Fruit fly (Drosophila melanogaster) whole organism, pupa: ENCODE results near the gene Twdlalpha.

Experiments
- CG10348 ChIP-seq: fragments of 200-800 bp; sonication (Bioruptor generic); IDR thresholded peaks from 2 replicates; pipeline ENCODE4 v1.3.6; 2022; ENCODE audit warnings: missing biosample characterization, missing genetic modification characterization
- CG12605 ChIP-seq: fragments of 200-800 bp; sonication (Bioruptor generic); IDR thresholded peaks from 2 replicates; pipeline ENCODE4 v1.3.6; 2022; ENCODE audit warnings: missing biosample characterization, missing genetic modification characterization
- CG13204 ChIP-seq: fragments of 200-800 bp; sonication (Bioruptor generic); optimal IDR thresholded peaks from 2 replicates; lab custom pipeline; 2018; ENCODE audit warnings: missing biosample characterization, mild to moderate bottlenecking, missing genetic modification characterization, moderate library complexity
- CG14655 ChIP-seq: fragments of 200-800 bp; sonication (Bioruptor generic); optimal IDR thresholded peaks from 3 replicates; lab custom pipeline; 2017; ENCODE audit warnings: mild to moderate bottlenecking, missing biosample characterization, missing genetic modification reagents, missing genetic modification characterization
- CG15710 ChIP-seq: fragments of 200-800 bp; sonication (Bioruptor generic); optimal IDR thresholded peaks from 2 replicates; lab custom pipeline; 2018; ENCODE audit warnings: missing biosample characterization, mild to moderate bottlenecking, missing genetic modification characterization, moderate library complexity
- CG17806 ChIP-seq: fragments of 200-800 bp; sonication (Bioruptor generic); optimal IDR thresholded peaks from 2 replicates; lab custom pipeline; 2018; ENCODE audit warnings: missing biosample characterization, mild to moderate bottlenecking, missing genetic modification characterization, moderate library complexity
- CG32121 ChIP-seq: fragments of 200-800 bp; sonication (Bioruptor generic); IDR thresholded peaks from 2 replicates; pipeline ENCODE4 v1.3.6; 2022; ENCODE audit warnings: missing biosample characterization, missing genetic modification characterization
- CG34367 ChIP-seq: fragments of 200-800 bp; sonication (Bioruptor generic); optimal IDR thresholded peaks from 2 replicates; lab custom pipeline; 2018; ENCODE audit warnings: missing biosample characterization, mild to moderate bottlenecking, missing genetic modification characterization
- CG4496 ChIP-seq: fragments of 200-800 bp; sonication (Bioruptor generic); IDR thresholded peaks from 3 replicates; pipeline ENCODE4 v1.3.6; 2022; ENCODE audit warnings: missing biosample characterization, missing genetic modification characterization
- CG8159 ChIP-seq: fragments of 200-800 bp; sonication (Bioruptor generic); optimal IDR thresholded peaks from 3 replicates; lab custom pipeline; 2018; ENCODE audit warnings: missing biosample characterization, mild to moderate bottlenecking, missing genetic modification characterization, moderate library complexity
- CG8301 ChIP-seq: fragments of 200-800 bp; sonication (Bioruptor generic); optimal IDR thresholded peaks from 2 replicates; lab custom pipeline; 2018; ENCODE audit warnings: missing biosample characterization, mild to moderate bottlenecking, missing genetic modification characterization
- CG9948 ChIP-seq: fragments of 200-800 bp; sonication (Bioruptor generic); optimal IDR thresholded peaks from 2 replicates; lab custom pipeline; 2018; ENCODE audit warnings: missing biosample characterization, mild to moderate bottlenecking, missing genetic modification characterization, moderate library complexity
- D1 ChIP-seq: fragments of 200-800 bp; sonication (Bioruptor generic); optimal IDR thresholded peaks from 2 replicates; lab custom pipeline; 2018; ENCODE audit warnings: missing biosample characterization, mild to moderate bottlenecking, missing genetic modification characterization, moderate library complexity
- EcR ChIP-seq: fragments of 200-800 bp; sonication (Bioruptor generic); optimal IDR thresholded peaks from 3 replicates; lab custom pipeline; 2019; ENCODE audit warnings: missing biosample characterization, missing genetic modification characterization, mild to moderate bottlenecking, moderate library complexity, missing genetic modification reagents
- Ets98B ChIP-seq: fragments of 200-800 bp; sonication (Bioruptor generic); IDR thresholded peaks from 2 replicates; pipeline ENCODE4 v1.3.6; 2022; ENCODE audit warnings: missing biosample characterization, missing genetic modification characterization
- Pif1A ChIP-seq: fragments of 200-800 bp; sonication (Bioruptor generic); optimal IDR thresholded peaks from 3 replicates; lab custom pipeline; 2016; ENCODE audit warnings: missing biosample characterization, missing genetic modification characterization
- Pif1B ChIP-seq: fragments of 200-800 bp; sonication (Bioruptor generic); optimal IDR thresholded peaks from 3 replicates; lab custom pipeline; 2016; ENCODE audit warnings: missing biosample characterization, missing genetic modification characterization
- Snoo ChIP-seq: fragments of 200-800 bp; sonication (Bioruptor generic); optimal IDR thresholded peaks from 3 replicates; lab custom pipeline; 2017; ENCODE audit warnings: missing biosample characterization, mild to moderate bottlenecking, missing genetic modification characterization, inconsistent platforms
- fd96Ca ChIP-seq: fragments of 200-800 bp; sonication (Bioruptor generic); IDR thresholded peaks from 3 replicates; pipeline ENCODE4 v1.3.6; 2022; ENCODE audit warnings: missing biosample characterization, missing genetic modification characterization
- gl ChIP-seq: fragments of 200-800 bp; sonication (Bioruptor generic); optimal IDR thresholded peaks from 2 replicates; lab custom pipeline; 2018; ENCODE audit warnings: missing biosample characterization, mild to moderate bottlenecking, missing genetic modification characterization
- rn ChIP-seq: fragments of 200-800 bp; sonication (Bioruptor generic); IDR thresholded peaks from 2 replicates; pipeline ENCODE4 v1.3.6; 2022; ENCODE audit warnings: missing biosample characterization, missing genetic modification characterization

The Twdlalpha gene

DNA sequence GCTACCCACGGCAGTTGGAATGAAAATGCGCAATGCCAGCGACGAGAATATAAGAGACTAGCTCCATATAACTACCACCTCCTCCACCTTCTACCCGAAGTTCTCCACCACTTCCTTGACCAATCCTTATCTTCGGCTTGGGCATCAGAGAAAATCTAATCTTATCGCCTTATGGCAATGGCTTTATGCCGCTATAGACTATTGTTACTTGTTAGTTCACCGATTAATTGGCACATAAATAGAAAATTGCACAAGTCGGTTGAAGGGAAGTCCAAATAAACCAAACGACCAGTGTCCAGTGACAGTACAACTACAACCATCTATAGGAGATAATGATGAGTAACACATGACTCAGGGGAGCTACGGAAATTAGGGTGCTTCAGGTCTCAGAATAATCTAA is 40.7 kb upstream of the Twdlalpha start, which contains the start of gene sphe:
Gene sphe, minus strand, starts transcription at position 32 of the 400 bp plus-strand sequence.
- no peak for TF ChIP-seq CG32121
- TF ChIP-seq CG34367 (tag; lab: Kevin White, UChicago) = no peak
- no peak for TF ChIP-seq fd96Ca (GFP tag; lab: Robert Waterston, UW)
- no peak for TF ChIP-seq CG10348
- no peak for TF ChIP-seq CG9948 (tag; lab: Kevin White, UChicago)
- TF ChIP-seq CG12605 (GFP tag; lab: Robert Waterston, UW) = no peak
- no peak for TF ChIP-seq gl (tag; lab: Kevin White, UChicago)
- TF ChIP-seq CG8159 (tag; lab: Kevin White, UChicago) = no peak
- no peak for TF ChIP-seq CG14655 (GFP tag; lab: Kevin White, UChicago)
- TF ChIP-seq CG15710 (tag; lab: Kevin White, UChicago) = no peak
- TF ChIP-seq CG17806 = no peak
- no peak for TF ChIP-seq EcR (GFP tag; lab: Kevin White, UChicago)
- no peak for TF ChIP-seq CG4496 (GFP tag; lab: Robert Waterston, UW)
- no peak for TF ChIP-seq D1 (tag; lab: Kevin White, UChicago)

DNA sequence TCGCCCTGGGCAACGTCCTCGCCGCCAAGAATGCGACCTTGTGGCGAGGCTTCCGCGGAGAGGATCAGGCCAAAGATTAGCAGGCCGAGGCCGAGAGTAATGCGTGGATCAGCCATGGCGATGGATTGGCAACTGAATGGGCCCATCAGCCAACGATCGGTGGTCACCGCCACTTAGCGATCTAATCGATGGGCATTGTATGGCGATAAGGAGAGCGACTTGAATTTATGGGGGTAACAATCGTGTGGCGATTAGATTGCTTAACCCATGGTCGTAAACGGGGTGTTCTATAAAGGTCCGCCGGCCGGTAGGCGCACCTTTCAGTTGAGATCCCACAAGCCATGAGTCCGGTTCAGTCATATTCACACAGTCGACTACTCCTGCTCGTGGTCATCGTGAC is 38.9 kb upstream of the Twdlalpha start, which contains the start of the genes CG9673 and CG4653:
Gene CG9673, minus strand, starts transcription at position 138 of the 400 bp plus-strand sequence.
Gene CG4653, plus strand, starts transcription at position 335 of the 400 bp plus-strand sequence.
- TF ChIP-seq CG14655 (GFP tag; lab: Kevin White, UChicago) (no peak), CG8159 (tag; lab: Kevin White, UChicago) (no peak), Ets98B (GFP tag; lab: Robert Waterston, UW) (no peak), CG15710 (tag; lab: Kevin White, UChicago) (no peak), EcR (GFP tag; lab: Kevin White, UChicago) (no peak), CG12605 (GFP tag; lab: Robert Waterston, UW) (no peak), CG9948 (tag; lab: Kevin White, UChicago) (no peak), CG32121 (no peak), gl (tag; lab: Kevin White, UChicago) (no peak), fd96Ca (GFP tag; lab: Robert Waterston, UW) (no peak), CG34367 (tag; lab: Kevin White, UChicago) (no peak), rn (GFP tag; lab: Robert Waterston, UW) (no peak), Snoo (no peak), CG4496 (GFP tag; lab: Robert Waterston, UW) (no peak), CG8301 (no peak), D1 (tag; lab: Kevin White, UChicago) (no peak), CG13204 (no peak), CG10348 (no peak)

DNA sequence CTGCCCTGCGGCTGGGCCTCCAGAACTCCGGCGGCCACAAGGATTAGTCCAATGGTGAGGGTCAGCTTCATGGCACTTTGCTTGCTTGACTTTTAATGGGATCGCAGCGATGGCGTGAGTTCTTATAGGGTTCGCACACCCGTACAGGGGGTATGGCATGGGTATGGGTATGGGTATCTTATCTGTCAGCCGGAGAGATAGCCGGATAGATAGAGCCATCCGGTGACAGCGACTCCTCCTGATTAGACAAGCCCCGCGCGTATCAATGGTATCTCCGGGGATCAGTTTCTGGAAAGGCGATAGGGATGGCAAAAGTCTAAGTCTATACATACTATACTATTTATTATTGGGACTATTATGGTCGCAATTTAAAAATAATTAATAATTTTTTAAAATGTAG is 35.9 kb upstream of the Twdlalpha start, which contains the start of gene CG9672:
Gene CG9672, minus strand, starts transcription at position 101 of the 400 bp plus-strand sequence.
- TF ChIP-seq Pif1A (GFP tag; lab: Kevin White, UChicago) (no peak), EcR (GFP tag; lab: Kevin White, UChicago) (no peak), CG12605 (GFP tag; lab: Robert Waterston, UW) (no peak), CG4496 (GFP tag; lab: Robert Waterston, UW) (no peak), CG17806 (no peak), rn (GFP tag; lab: Robert Waterston, UW) (no peak)
- TF ChIP-seq, all 21 proteins: peak for 0

dm6 chrX:16711003-16711402 is 31.6 kb upstream of the Twdlalpha start, which contains the start of gene CG13008:
TSS of gene CG13008 (plus strand) at chrX:16711303.
- TF ChIP-seq CG10348 = no peak
- no peak for TF ChIP-seq CG8159 (tag; lab: Kevin White, UChicago)
- TF ChIP-seq CG32121 = no peak
- no peak for TF ChIP-seq EcR (GFP tag; lab: Kevin White, UChicago)
- no peak for TF ChIP-seq CG12605 (GFP tag; lab: Robert Waterston, UW)
- no peak for TF ChIP-seq CG9948 (tag; lab: Kevin White, UChicago)
- no peak for TF ChIP-seq gl (tag; lab: Kevin White, UChicago)
- TF ChIP-seq CG17806 = no peak
- TF ChIP-seq, all 21 proteins: peak for 0

DNA sequence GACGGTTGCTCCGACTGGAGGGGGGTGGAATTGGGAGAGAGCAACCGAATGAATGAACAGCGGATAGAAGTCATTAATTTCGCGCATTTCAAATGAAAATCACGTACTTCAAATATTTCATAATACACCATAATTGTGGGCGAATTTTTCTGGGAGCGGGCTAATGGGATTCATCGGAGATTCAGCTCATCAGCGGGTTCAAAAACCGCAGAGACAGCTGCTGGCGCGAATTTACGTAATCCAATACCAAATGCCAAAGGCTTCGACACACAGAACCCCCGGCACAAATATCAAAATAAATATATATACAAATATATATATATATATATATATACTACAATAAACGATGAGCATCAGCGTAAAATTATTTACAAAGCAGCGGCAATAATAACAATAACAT is 26.0 kb upstream of the Twdlalpha start:
- TF ChIP-seq CG17806 = no peak
- no peak for TF ChIP-seq D1 (tag; lab: Kevin White, UChicago)
- TF ChIP-seq CG8301 = no peak
- TF ChIP-seq gl (tag; lab: Kevin White, UChicago) = no peak
- no peak for TF ChIP-seq CG8159 (tag; lab: Kevin White, UChicago)
- no peak for TF ChIP-seq Ets98B (GFP tag; lab: Robert Waterston, UW)
- no peak for TF ChIP-seq fd96Ca (GFP tag; lab: Robert Waterston, UW)
- no peak for TF ChIP-seq CG32121
- no peak for TF ChIP-seq CG13204
- TF ChIP-seq EcR (GFP tag; lab: Kevin White, UChicago) = no peak
- TF ChIP-seq Pif1B (GFP tag; lab: Kevin White, UChicago) = no peak
- no peak for TF ChIP-seq Snoo

- no peak for TF ChIP-seq Snoo
- TF ChIP-seq CG9948 (tag; lab: Kevin White, UChicago) = no peak
- TF ChIP-seq CG13204 = no peak
- TF ChIP-seq fd96Ca (GFP tag; lab: Robert Waterston, UW) = no peak
- TF ChIP-seq CG14655 (GFP tag; lab: Kevin White, UChicago) = no peak
- no peak for TF ChIP-seq rn (GFP tag; lab: Robert Waterston, UW)
- TF ChIP-seq D1 (tag; lab: Kevin White, UChicago) = no peak
- no peak for TF ChIP-seq CG12605 (GFP tag; lab: Robert Waterston, UW)
- TF ChIP-seq gl (tag; lab: Kevin White, UChicago) = no peak
- no peak for TF ChIP-seq CG34367 (tag; lab: Kevin White, UChicago)
- TF ChIP-seq, all 21 proteins: peak for 0
Measured at dm6 chrX:16718169-16718723, 24.4 kb upstream of the Twdlalpha start.
